Worm (Caenorhabditis elegans) whole organism, L3 larva: Measurements from ENCODE around the gene btb-5.

Experiments
- ama-1 ChIP-seq: fragments of 150-350 bp; optimal IDR thresholded peaks from 2 replicates; lab custom pipeline; 2018
- ceh-28 ChIP-seq: fragments of 150-350 bp; optimal IDR thresholded peaks from 2 replicates; lab custom pipeline; 2014; ENCODE audit warnings: missing biosample characterization, missing genetic modification reagents, missing genetic modification characterization
- ceh-9 ChIP-seq: sonication (generic microtip); optimal IDR thresholded peaks from 2 replicates; lab custom pipeline; 2018; ENCODE audit warnings: missing biosample characterization, missing genetic modification characterization
- egl-27 ChIP-seq: sonication (generic microtip); optimal IDR thresholded peaks from 4 replicates; lab custom pipeline; 2017; ENCODE audit warnings: missing biosample characterization, missing genetic modification reagents, missing genetic modification characterization
- egl-5 ChIP-seq: fragments of 150-350 bp; optimal IDR thresholded peaks from 2 replicates; lab custom pipeline; 2017; ENCODE audit warnings: missing biosample characterization, missing genetic modification reagents, missing genetic modification characterization, inconsistent platforms
- elt-1 ChIP-seq: fragments of 150-350 bp; optimal IDR thresholded peaks from 2 replicates; lab custom pipeline; 2014; ENCODE audit warnings: missing biosample characterization, missing genetic modification characterization
- elt-2 ChIP-seq: sonication (generic microtip); optimal IDR thresholded peaks from 2 replicates; lab custom pipeline; 2016; ENCODE audit warnings: missing genetic modification reagents, mild to moderate bottlenecking, missing genetic modification characterization, missing compliant biosample characterization
- elt-3 ChIP-seq, 3 experiments: fragments of 150-350 bp in 1 of 3; sonication (generic microtip) in 2 of 3; optimal IDR thresholded peaks; 2 replicates in 2 of 3; 4 replicates in 1 of 3; lab custom pipeline; 2014 to 2017; ENCODE audit warnings: missing biosample characterization in 3 of 3, missing genetic modification characterization in 3 of 3
- hmg-11 ChIP-seq: sonication (generic microtip); optimal IDR thresholded peaks from 2 replicates; lab custom pipeline; 2016; ENCODE audit warnings: missing genetic modification characterization, missing compliant biosample characterization
- jun-1 ChIP-seq: fragments of 150-350 bp; optimal IDR thresholded peaks from 2 replicates; lab custom pipeline; 2014; ENCODE audit warnings: missing biosample characterization, missing genetic modification reagents, missing genetic modification characterization
- lin-15B ChIP-seq: fragments of 150-350 bp; optimal IDR thresholded peaks from 2 replicates; lab custom pipeline; 2014; ENCODE audit warnings: missing biosample characterization, missing genetic modification characterization
- mml-1 ChIP-seq: fragments of 150-350 bp; sonication (generic microtip); optimal IDR thresholded peaks from 3 replicates; lab custom pipeline; 2014; ENCODE audit warnings: missing biosample characterization, missing genetic modification characterization
- nhr-11 ChIP-seq: fragments of 150-350 bp; optimal IDR thresholded peaks from 2 replicates; lab custom pipeline; 2014; ENCODE audit warnings: missing biosample characterization, missing genetic modification characterization
- nhr-12 ChIP-seq: fragments of 150-350 bp; optimal IDR thresholded peaks from 2 replicates; lab custom pipeline; 2014; ENCODE audit warnings: missing biosample characterization, missing genetic modification characterization
- nhr-23 ChIP-seq: fragments of 150-350 bp; optimal IDR thresholded peaks from 2 replicates; lab custom pipeline; 2014; ENCODE audit warnings: missing biosample characterization, missing genetic modification reagents, missing genetic modification characterization
- nhr-43 ChIP-seq: sonication (generic microtip); optimal IDR thresholded peaks from 2 replicates; lab custom pipeline; 2016; ENCODE audit warnings: mild to moderate bottlenecking, missing genetic modification characterization, missing compliant biosample characterization; ENCODE audit not compliant: poor library complexity, severe bottlenecking
- nhr-76 ChIP-seq: fragments of 150-350 bp; sonication (generic microtip); optimal IDR thresholded peaks from 5 replicates; lab custom pipeline; 2014; ENCODE audit warnings: missing biosample characterization, missing genetic modification characterization
- pha-4 ChIP-seq: fragments of 150-350 bp; optimal IDR thresholded peaks from 2 replicates; lab custom pipeline; 2014; ENCODE audit warnings: missing biosample characterization, missing genetic modification reagents, missing genetic modification characterization
- pqm-1 ChIP-seq: fragments of 150-350 bp; optimal IDR thresholded peaks from 2 replicates; lab custom pipeline; 2017; ENCODE audit warnings: missing biosample characterization, missing genetic modification characterization, inconsistent platforms
- snpc-4 ChIP-seq: fragments of 150-350 bp; optimal IDR thresholded peaks from 2 replicates; lab custom pipeline; 2014; ENCODE audit warnings: missing biosample characterization, missing genetic modification characterization
- tbx-2 ChIP-seq: sonication (generic microtip); optimal IDR thresholded peaks from 2 replicates; lab custom pipeline; 2016; ENCODE audit warnings: mild to moderate bottlenecking, missing genetic modification characterization, missing compliant biosample characterization
- zag-1 ChIP-seq: fragments of 150-350 bp; optimal IDR thresholded peaks from 2 replicates; lab custom pipeline; 2014; ENCODE audit warnings: missing biosample characterization, missing genetic modification characterization
- ztf-4 ChIP-seq: fragments of 150-350 bp; optimal IDR thresholded peaks from 2 replicates; lab custom pipeline; 2014; ENCODE audit warnings: missing biosample characterization, missing genetic modification characterization

The btb-5 gene

ce11 chrIII:14671-15070 lies 46.3 kb downstream of the btb-5 start, which contains the start of gene nhr-80:
TSS of gene nhr-80 (minus strand) at chrIII:14869.
- TF ChIP-seq ceh-28 (tag; lab: Kevin White, UChicago) (peak; percentile 52), elt-1 (tag; lab: Kevin White, UChicago) (no peak), elt-3 (tag; optimal IDR thresholded peaks at IDR 0.05; lab: Kevin White, UChicago) (peak in 2 of 3 experiments; percentile 50 to 57), nhr-43 (tag; lab: Kevin White, UChicago) (no peak), elt-2 (peak; percentile 91), lin-15B (tag; lab: Kevin White, UChicago) (no peak), jun-1 (tag; lab: Kevin White, UChicago) (peak; percentile 47), pqm-1 (tag; lab: Kevin White, UChicago) (peak; percentile 86), pha-4 (tag; lab: Kevin White, UChicago) (peak; percentile 30)

DNA sequence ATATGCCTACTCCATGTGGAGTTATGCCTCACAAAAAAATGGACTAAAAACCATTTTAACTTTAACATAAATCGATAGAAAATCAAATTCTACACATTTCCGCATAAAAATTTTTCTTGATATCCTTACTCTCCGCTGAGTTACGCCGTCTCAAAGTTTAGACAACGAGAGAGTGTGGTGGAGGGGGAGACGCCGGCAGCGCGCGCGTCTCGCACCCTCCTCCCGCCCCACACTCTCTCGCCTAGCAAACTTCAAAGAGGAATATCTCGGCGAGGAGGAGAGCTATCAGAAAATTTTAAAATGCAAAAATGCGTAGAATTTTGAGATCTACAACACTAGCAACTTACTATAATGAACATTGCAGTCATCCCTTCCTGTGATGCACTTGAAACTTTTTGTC lies 46.8 kb downstream of the btb-5 start:
- TF ChIP-seq nhr-12 (tag; lab: Kevin White, UChicago) (no peak), ceh-9 (tag; lab: Kevin White, UChicago) (no peak), elt-1 (tag; lab: Kevin White, UChicago) (no peak), hmg-11 (tag; lab: Kevin White, UChicago) (no peak), elt-2 (no peak), snpc-4 (no peak), nhr-23 (no peak), nhr-11 (tag; lab: Kevin White, UChicago) (no peak), ztf-4 (tag; lab: Kevin White, UChicago) (no peak), egl-27 (tag; lab: Kevin White, UChicago) (no peak), mml-1 (tag; lab: Kevin White, UChicago) (no peak), egl-5 (tag; lab: Kevin White, UChicago) (no peak), nhr-76 (tag; lab: Kevin White, UChicago) (no peak), ama-1 (lab: Kevin White, UChicago) (no peak), zag-1 (tag; lab: Kevin White, UChicago) (no peak), pha-4 (tag; lab: Kevin White, UChicago) (no peak), tbx-2 (tag; lab: Kevin White, UChicago) (no peak)
